Worm (Caenorhabditis elegans) whole organism, L1 larva: Measurements from ENCODE around the gene col-90.

ENCODE experiments used
- C34B4.2 ChIP-seq: sonication (generic microtip); optimal IDR thresholded peaks from 2 replicates; lab custom pipeline; 2017; ENCODE audit warnings: mild to moderate bottlenecking, missing genetic modification characterization, missing compliant biosample characterization
- aly-2 ChIP-seq: fragments of 150-350 bp; optimal IDR thresholded peaks from 2 replicates; lab custom pipeline; 2014; ENCODE audit warnings: missing biosample characterization, missing genetic modification characterization
- blmp-1 ChIP-seq: fragments of 150-350 bp; optimal IDR thresholded peaks from 2 replicates; lab custom pipeline; 2014; ENCODE audit warnings: missing biosample characterization, missing genetic modification characterization
- ceh-63 ChIP-seq: fragments of 200-800 bp; sonication (Bioruptor generic); optimal IDR thresholded peaks from 2 replicates; lab custom pipeline; 2018; ENCODE audit warnings: mild to moderate bottlenecking, missing genetic modification characterization, missing compliant biosample characterization
- ceh-8 ChIP-seq: fragments of 200-800 bp; sonication (Bioruptor generic); optimal IDR thresholded peaks from 2 replicates; lab custom pipeline; 2018; ENCODE audit warnings: mild to moderate bottlenecking, missing genetic modification characterization, moderate library complexity, missing compliant biosample characterization
- ceh-90 ChIP-seq: sonication (generic microtip); optimal IDR thresholded peaks from 2 replicates; lab custom pipeline; 2016; ENCODE audit warnings: missing genetic modification characterization, missing compliant biosample characterization
- ces-1 ChIP-seq: fragments of 150-350 bp; optimal IDR thresholded peaks from 2 replicates; lab custom pipeline; 2014; ENCODE audit warnings: missing biosample characterization, missing genetic modification reagents, missing genetic modification characterization
- efl-1 ChIP-seq, 4 experiments: fragments of 150-350 bp; optimal IDR thresholded peaks in 3 of 4; peaks in 1 of 4; 1 replicate in 1 of 4; 2 replicates in 3 of 4; lab custom pipeline; 2014; ENCODE audit warnings: missing biosample characterization in 2 of 4, missing genetic modification characterization in 2 of 4, missing genetic modification reagents in 2 of 4
- egl-13 ChIP-seq: sonication (generic microtip); optimal IDR thresholded peaks from 2 replicates; lab custom pipeline; 2016; ENCODE audit warnings: missing genotype, missing genetic modification reagents, missing genetic modification characterization, missing compliant biosample characterization
- fkh-10 ChIP-seq: sonication (generic microtip); optimal IDR thresholded peaks from 2 replicates; lab custom pipeline; 2017; ENCODE audit warnings: missing biosample characterization, missing genetic modification reagents, missing genetic modification characterization
- hlh-17 ChIP-seq: fragments of 200-800 bp; sonication (Bioruptor generic); optimal IDR thresholded peaks from 2 replicates; lab custom pipeline; 2018; ENCODE audit warnings: missing genetic modification characterization, mild to moderate bottlenecking, missing compliant biosample characterization, moderate library complexity, borderline replicate concordance
- irx-1 ChIP-seq: sonication (generic microtip); optimal IDR thresholded peaks from 2 replicates; lab custom pipeline; 2016; ENCODE audit warnings: missing genetic modification characterization, missing compliant biosample characterization
- jun-1 ChIP-seq: fragments of 150-350 bp; optimal IDR thresholded peaks from 2 replicates; lab custom pipeline; 2014; ENCODE audit warnings: missing biosample characterization, missing genetic modification reagents, missing genetic modification characterization
- lin-13 ChIP-seq: fragments of 150-350 bp; optimal IDR thresholded peaks from 2 replicates; lab custom pipeline; 2014; ENCODE audit warnings: missing biosample characterization, missing genetic modification reagents, missing genetic modification characterization
- lin-14 ChIP-seq: fragments of 200-800 bp; sonication (Bioruptor generic); optimal IDR thresholded peaks from 2 replicates; lab custom pipeline; 2018; ENCODE audit warnings: mild to moderate bottlenecking, missing genetic modification characterization, moderate library complexity, missing compliant biosample characterization
- lin-15B ChIP-seq: fragments of 150-350 bp; sonication (generic microtip); optimal IDR thresholded peaks from 3 replicates; lab custom pipeline; 2014; ENCODE audit warnings: missing biosample characterization, missing genetic modification characterization
- nhr-12 ChIP-seq: sonication (generic microtip); optimal IDR thresholded peaks from 2 replicates; lab custom pipeline; 2017; ENCODE audit warnings: missing biosample characterization, missing genetic modification characterization
- nhr-20 ChIP-seq: sonication (generic microtip); optimal IDR thresholded peaks from 2 replicates; lab custom pipeline; 2016; ENCODE audit warnings: mild to moderate bottlenecking, missing genetic modification characterization, missing compliant biosample characterization
- nhr-28 ChIP-seq: fragments of 150-350 bp; optimal IDR thresholded peaks from 2 replicates; lab custom pipeline; 2014; ENCODE audit warnings: missing biosample characterization, missing genetic modification characterization
- nhr-47 ChIP-seq: sonication (generic microtip); optimal IDR thresholded peaks from 2 replicates; lab custom pipeline; 2016; ENCODE audit warnings: mild to moderate bottlenecking, missing genetic modification characterization, moderate library complexity, missing compliant biosample characterization
- nhr-71 ChIP-seq: sonication (generic microtip); optimal IDR thresholded peaks from 2 replicates; lab custom pipeline; 2016; ENCODE audit warnings: mild to moderate bottlenecking, missing genetic modification characterization, moderate library complexity, missing compliant biosample characterization
- nhr-77 ChIP-seq: fragments of 150-350 bp; optimal IDR thresholded peaks from 2 replicates; lab custom pipeline; 2014; ENCODE audit warnings: missing biosample characterization, missing genetic modification characterization
- nhr-84 ChIP-seq: sonication (generic microtip); optimal IDR thresholded peaks from 2 replicates; lab custom pipeline; 2017; ENCODE audit warnings: missing biosample characterization, missing genetic modification characterization
- pag-3 ChIP-seq: sonication (generic microtip); optimal IDR thresholded peaks from 2 replicates; lab custom pipeline; 2017; ENCODE audit warnings: missing genetic modification characterization, mild to moderate bottlenecking, missing compliant biosample characterization, antibody characterized with exemption, borderline replicate concordance; ENCODE audit not compliant: insufficient read depth
- pax-3 ChIP-seq: fragments of 200-800 bp; sonication (Bioruptor generic); optimal IDR thresholded peaks from 2 replicates; lab custom pipeline; 2018; ENCODE audit warnings: mild to moderate bottlenecking, missing genetic modification characterization, moderate library complexity, missing compliant biosample characterization
- pqm-1 ChIP-seq: sonication (generic microtip); optimal IDR thresholded peaks from 3 replicates; lab custom pipeline; 2017; ENCODE audit warnings: missing biosample characterization, missing genetic modification characterization
- skn-1 ChIP-seq: fragments of 150-350 bp; optimal IDR thresholded peaks from 2 replicates; lab custom pipeline; 2014; ENCODE audit warnings: missing biosample characterization, missing genetic modification characterization
- snpc-4 ChIP-seq: fragments of 150-350 bp; optimal IDR thresholded peaks from 2 replicates; lab custom pipeline; 2014; ENCODE audit warnings: missing biosample characterization, missing genetic modification characterization
- sox-4 ChIP-seq: sonication (generic microtip); optimal IDR thresholded peaks from 2 replicates; lab custom pipeline; 2016; ENCODE audit warnings: missing genetic modification characterization, missing compliant biosample characterization
- sup-37 ChIP-seq: fragments of 200-800 bp; sonication (Bioruptor generic); optimal IDR thresholded peaks from 2 replicates; lab custom pipeline; 2018; ENCODE audit warnings: mild to moderate bottlenecking, missing genetic modification characterization, missing compliant biosample characterization
- swsn-7 ChIP-seq: sonication (generic microtip); optimal IDR thresholded peaks from 2 replicates; lab custom pipeline; 2016; ENCODE audit warnings: missing genetic modification characterization, missing compliant biosample characterization
- unc-130 ChIP-seq: fragments of 150-350 bp; optimal IDR thresholded peaks from 2 replicates; lab custom pipeline; 2017; ENCODE audit warnings: missing biosample characterization, missing genetic modification characterization, inconsistent platforms
- unc-86 ChIP-seq: sonication (generic microtip); optimal IDR thresholded peaks from 2 replicates; lab custom pipeline; 2016; ENCODE audit warnings: missing genetic modification characterization, missing compliant biosample characterization
- unc-98 ChIP-seq: fragments of 200-800 bp; sonication (Bioruptor generic); IDR thresholded peaks from 2 replicates; pipeline ENCODE4 v1.3.6; 2022; ENCODE audit warnings: missing genetic modification characterization, missing compliant biosample characterization
- xbp-1 ChIP-seq: sonication (generic microtip); optimal IDR thresholded peaks from 2 replicates; lab custom pipeline; 2016; ENCODE audit warnings: missing genetic modification characterization, missing compliant biosample characterization
- zag-1 ChIP-seq: fragments of 150-350 bp; optimal IDR thresholded peaks from 2 replicates; lab custom pipeline; 2014; ENCODE audit warnings: missing biosample characterization, missing genetic modification characterization

col-90 gene

DNA sequence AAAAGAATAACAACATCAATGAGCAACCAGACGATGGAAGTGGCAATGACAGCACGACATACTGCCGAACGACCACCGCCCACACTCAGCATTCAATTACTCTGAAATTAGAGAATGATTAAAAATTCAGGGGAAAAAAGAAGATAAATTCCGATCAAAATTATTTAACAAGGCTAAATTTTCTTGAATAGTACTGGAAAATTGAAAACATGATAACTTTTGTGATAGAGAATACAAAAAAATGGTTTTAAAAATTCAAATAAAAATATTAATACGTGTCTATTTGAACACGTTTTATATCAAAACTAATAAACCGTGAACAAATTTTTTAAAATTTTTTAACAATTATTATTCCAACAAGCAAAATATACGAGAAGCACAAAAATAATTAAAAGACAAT is 31.0 kb upstream of the col-90 start, which contains the start of gene gly-3:
gly-3 (minus strand) TSS at position 101 of the 400 bp plus-strand sequence.
- TF ChIP-seq jun-1 (tag; lab: Kevin White, UChicago) (no peak), lin-14 (GFP tag; lab: Kevin White, UChicago) (no peak), egl-13 (tag; lab: Kevin White, UChicago) (no peak), pag-3 (no peak), nhr-47 (tag; lab: Kevin White, UChicago) (no peak), xbp-1 (tag; lab: Kevin White, UChicago) (no peak), unc-98 (no peak), aly-2 (tag; lab: Kevin White, UChicago) (no peak), unc-86 (no peak), fkh-10 (GFP tag; lab: Kevin White, UChicago) (no peak), nhr-20 (tag; lab: Kevin White, UChicago) (no peak), ceh-8 (GFP tag; lab: Kevin White, UChicago) (no peak), irx-1 (tag; lab: Kevin White, UChicago) (no peak), snpc-4 (tag; lab: Kevin White, UChicago) (no peak), nhr-12 (tag; lab: Kevin White, UChicago) (no peak)
- TF ChIP-seq, all 84 proteins: peak for 0

DNA sequence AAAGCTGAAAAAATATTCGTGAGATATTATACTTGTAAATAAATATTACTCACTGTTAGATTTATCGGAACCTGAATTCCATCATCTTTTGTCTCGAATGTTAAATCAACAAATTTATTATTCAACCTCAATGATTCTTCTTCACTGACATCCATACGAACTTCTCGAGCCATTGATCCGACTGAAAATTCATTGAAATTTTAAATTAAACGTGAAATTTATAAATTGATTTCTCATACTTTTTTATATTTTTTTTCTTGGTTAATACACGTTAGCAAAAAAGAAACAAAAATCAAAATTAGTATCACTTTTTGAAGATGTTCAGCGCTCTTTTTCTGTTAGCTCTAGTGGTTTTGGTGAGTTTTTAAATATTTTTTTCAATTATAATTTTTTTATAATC is 28.8 kb upstream of the col-90 start, which contains the start of gene C29E4.14:
C29E4.14 (plus strand) TSS at position 301 of the 400 bp plus-strand sequence.
- TF ChIP-seq nhr-28 (tag; lab: Kevin White, UChicago) = no peak
- TF ChIP-seq pqm-1 (tag; lab: Kevin White, UChicago) = no peak
- TF ChIP-seq nhr-84 (tag; lab: Kevin White, UChicago) = no peak
- no peak for TF ChIP-seq ces-1 (GFP tag; lab: Kevin White, UChicago)
- TF ChIP-seq sox-4 (tag; lab: Kevin White, UChicago) = no peak
- TF ChIP-seq ceh-8 (GFP tag; lab: Kevin White, UChicago) = no peak
- TF ChIP-seq sup-37 = no peak
- TF ChIP-seq skn-1 (tag; lab: Kevin White, UChicago) = no peak
- no peak for TF ChIP-seq nhr-71 (tag; lab: Kevin White, UChicago)
- no peak for TF ChIP-seq aly-2 (tag; lab: Kevin White, UChicago)
- TF ChIP-seq zag-1 (tag; lab: Kevin White, UChicago) = no peak

DNA sequence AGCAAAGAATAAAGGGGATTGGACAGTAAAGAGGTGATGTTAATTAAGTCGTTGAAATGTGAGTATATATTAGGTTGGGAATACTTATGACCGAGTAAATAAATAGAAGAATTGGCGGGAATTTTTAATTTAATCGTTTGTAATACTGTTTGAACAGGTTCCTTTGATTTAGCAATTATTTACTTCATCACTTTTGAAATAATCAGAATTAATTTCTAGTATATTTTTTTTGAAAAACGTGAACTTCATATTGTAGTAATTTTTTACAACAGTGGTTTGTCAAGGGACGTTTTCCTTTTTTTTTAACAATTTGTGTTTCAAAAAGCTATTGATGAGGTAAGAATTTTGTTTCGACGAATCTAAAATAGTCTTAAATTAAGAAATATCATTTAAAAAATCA is 26.4 kb upstream of the col-90 start, which contains the start of gene C29E4.17:
C29E4.17 (plus strand) TSS at position 301 of the 400 bp plus-strand sequence.
- TF ChIP-seq lin-13 (GFP tag; lab: Kevin White, UChicago) (no peak), nhr-77 (no peak), ceh-90 (tag; lab: Kevin White, UChicago) (no peak), efl-1 (optimal IDR thresholded peaks at IDR 0.05; lab: Kevin White, UChicago) (no peak), efl-1 (GFP tag; optimal IDR thresholded peaks at IDR 0.05 in 1 of 2; lab: Kevin White, UChicago) (no peak), hlh-17 (GFP tag; lab: Kevin White, UChicago) (no peak), unc-98 (no peak), unc-86 (no peak), unc-130 (no peak)

DNA sequence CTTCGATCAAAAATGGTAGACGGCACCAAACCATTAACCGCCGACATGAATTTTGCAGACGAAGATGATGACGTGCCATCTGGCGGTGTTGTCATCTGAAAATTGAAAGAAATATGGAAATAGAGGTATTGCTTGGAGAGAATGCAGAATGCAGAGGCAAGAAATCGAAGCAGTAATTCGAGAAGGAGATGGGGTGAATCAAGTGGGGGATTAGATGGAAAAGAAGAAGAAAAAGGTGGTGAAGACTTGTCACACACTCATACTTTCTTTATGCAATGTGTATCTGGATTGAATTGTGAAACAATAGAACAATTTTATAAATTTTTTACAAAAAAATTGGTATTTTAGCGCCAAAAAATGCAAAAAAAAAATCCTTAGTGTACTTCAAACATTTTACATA is 23.8 kb upstream of the col-90 start, which contains the start of gene tag-250:
tag-250 (minus strand) TSS at position 101 of the 400 bp plus-strand sequence.
- TF ChIP-seq pax-3 (tag; lab: Kevin White, UChicago) (no peak), swsn-7 (tag; lab: Kevin White, UChicago) (no peak), lin-15B (tag; lab: Kevin White, UChicago) (no peak), nhr-77 (no peak), C34B4.2 (tag; lab: Kevin White, UChicago) (no peak)

DNA sequence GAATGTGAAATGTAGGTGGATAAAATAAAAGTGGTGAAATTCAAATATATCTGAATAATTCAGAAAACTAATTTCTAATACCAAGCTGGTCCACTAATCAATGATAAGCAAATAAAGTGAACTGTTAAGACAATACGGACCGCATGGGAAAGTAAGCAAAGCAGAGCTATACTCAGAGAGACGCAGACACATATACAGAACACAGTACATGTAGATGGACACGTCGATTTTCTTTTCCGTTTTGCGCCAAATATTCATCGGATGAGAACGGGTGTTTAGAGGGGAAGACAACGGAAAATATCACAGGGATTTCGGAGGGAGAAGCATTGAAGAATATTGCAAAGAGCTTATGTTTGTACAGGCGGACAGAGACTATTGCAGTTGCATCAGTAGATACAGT is 22.7 kb upstream of the col-90 start:
- TF ChIP-seq ceh-63 (no peak), blmp-1 (tag; lab: Kevin White, UChicago) (peak; percentile 27)
